Fruit fly (Drosophila melanogaster) whole organism: ENCODE results near the gene CG5355.

Experiments
- CG8478 ChIP-seq: fragments of >200 bp; optimal IDR thresholded peaks from 2 replicates; lab custom pipeline; 2018; ENCODE audit warnings: inconsistent platforms
- Dll ChIP-seq: fragments of >200 bp; optimal IDR thresholded peaks from 2 replicates; lab custom pipeline; 2017
- EcR ChIP-seq, 2 experiments: fragments of >200 bp; optimal IDR thresholded peaks; 2 replicates each; lab custom pipeline; 2017; ENCODE audit warnings: missing biosample characterization in 2 of 2, missing genetic modification characterization in 2 of 2, missing genetic modification reagents in 2 of 2
- pan ChIP-seq: fragments of >200 bp; optimal IDR thresholded peaks from 2 replicates; lab custom pipeline; 2017
- psq ChIP-seq: fragments of >200 bp; optimal IDR thresholded peaks from 2 replicates; lab custom pipeline; 2017
- usp ChIP-seq: fragments of >200 bp; optimal IDR thresholded peaks from 2 replicates; lab custom pipeline; 2017; ENCODE audit warnings: missing biosample characterization, missing genetic modification characterization, mixed read lengths

DNA sequence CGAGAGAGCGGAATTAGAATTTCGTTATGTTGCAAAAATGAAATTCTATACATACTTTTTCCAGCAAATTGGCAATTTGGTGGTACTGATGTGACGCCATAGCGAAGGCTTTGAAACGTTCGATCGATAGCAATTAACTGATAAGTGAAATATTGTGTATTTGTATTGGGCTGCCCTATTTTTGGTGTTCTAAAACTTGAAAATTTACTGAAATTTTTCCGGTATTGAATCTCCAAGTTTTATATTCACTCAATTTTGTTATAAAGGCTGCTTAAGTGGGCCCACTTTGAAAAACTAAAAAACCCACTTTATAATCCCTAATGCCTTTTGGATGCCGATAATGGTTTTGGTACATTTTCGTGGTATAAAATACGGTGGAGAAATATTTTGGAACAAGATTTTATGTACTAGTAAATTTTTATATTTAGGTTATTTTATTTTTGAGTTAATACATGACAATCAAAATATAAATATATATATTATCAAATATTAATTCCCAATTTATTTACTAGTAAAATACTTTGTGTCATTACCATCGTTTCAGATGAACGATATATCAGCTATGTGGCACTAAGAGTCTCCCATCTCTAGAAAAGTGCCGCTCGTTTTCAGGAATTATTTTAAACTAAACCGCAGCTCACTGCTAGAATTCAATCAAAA is 50.7 kb downstream of the CG5355 start, which contains the start of the genes Cand1 and pim:
- TF ChIP-seq pan (lab: Kevin White, UChicago): no peak
- no peak for TF ChIP-seq EcR (GFP tag; optimal IDR thresholded peaks at IDR 0.05; lab: Kevin White, UChicago)
- TF ChIP-seq psq: no peak
- TF ChIP-seq usp (GFP tag; lab: Kevin White, UChicago): no peak
- TF ChIP-seq CG8478 (lab: Kevin White, UChicago): no peak
- no peak for TF ChIP-seq Dll (lab: Kevin White, UChicago)
